Fruit fly (Drosophila melanogaster) whole organism, embryonic: ENCODE results near the gene Orco.

Experiments
- Antp ChIP-seq: fragments of 200-800 bp; sonication (Bioruptor generic); optimal IDR thresholded peaks from 3 replicates; lab custom pipeline; 2016; ENCODE audit warnings: missing biosample characterization, missing genetic modification characterization
- Awh ChIP-seq: fragments of 200-800 bp; sonication (Bioruptor generic); IDR thresholded peaks from 2 replicates; pipeline ENCODE4, ENCODE4 v1.3.6; 2022; ENCODE audit warnings: missing biosample characterization, missing genetic modification characterization
- CG10147 ChIP-seq: fragments of 200-800 bp; sonication (Bioruptor generic); optimal IDR thresholded peaks from 2 replicates; lab custom pipeline; 2019; ENCODE audit warnings: missing biosample characterization, mild to moderate bottlenecking, missing genetic modification characterization, moderate library complexity
- CG11560 ChIP-seq: fragments of 200-800 bp; sonication (Bioruptor generic); IDR thresholded peaks from 3 replicates; pipeline ENCODE4 v1.3.6; 2022; ENCODE audit warnings: missing biosample characterization, missing genetic modification characterization
- CG12236 ChIP-seq: fragments of 200-800 bp; sonication (Bioruptor generic); optimal IDR thresholded peaks from 2 replicates; lab custom pipeline; 2016; ENCODE audit warnings: missing biosample characterization, missing genetic modification characterization
- CG15514 ChIP-seq: fragments of 200-800 bp; sonication (Bioruptor generic); optimal IDR thresholded peaks from 3 replicates; lab custom pipeline; 2017; ENCODE audit warnings: missing biosample characterization, missing genetic modification characterization, mild to moderate bottlenecking, moderate library complexity, missing genetic modification reagents
- CG15696 ChIP-seq: fragments of 200-800 bp; sonication (Bioruptor generic); optimal IDR thresholded peaks from 2 replicates; lab custom pipeline; 2019; ENCODE audit warnings: missing biosample characterization, mild to moderate bottlenecking, missing genetic modification characterization, moderate library complexity
- CG1602 ChIP-seq: fragments of 200-800 bp; sonication (Bioruptor generic); optimal IDR thresholded peaks from 3 replicates; lab custom pipeline; 2016; ENCODE audit warnings: missing biosample characterization, missing genetic modification characterization
- CG1603 ChIP-seq: fragments of 200-800 bp; sonication (Bioruptor generic); optimal IDR thresholded peaks from 2 replicates; lab custom pipeline; 2019; ENCODE audit warnings: missing biosample characterization, mild to moderate bottlenecking, missing genetic modification characterization, moderate library complexity
- CG17912 ChIP-seq: fragments of 200-800 bp; sonication (Bioruptor generic); optimal IDR thresholded peaks from 2 replicates; lab custom pipeline; 2018; ENCODE audit warnings: missing biosample characterization, mild to moderate bottlenecking, missing genetic modification characterization
- CG2875 ChIP-seq: fragments of 200-800 bp; sonication (Bioruptor generic); optimal IDR thresholded peaks from 2 replicates; lab custom pipeline; 2017; ENCODE audit warnings: missing biosample characterization, mild to moderate bottlenecking, missing genetic modification characterization, missing genetic modification reagents
- CG31224 ChIP-seq: fragments of 200-800 bp; sonication (Bioruptor generic); IDR thresholded peaks from 2 replicates; pipeline ENCODE4 v1.3.6; 2022; ENCODE audit warnings: missing biosample characterization, missing genetic modification characterization
- CG32767 ChIP-seq: fragments of 200-800 bp; sonication (Bioruptor generic); IDR thresholded peaks from 2 replicates; pipeline ENCODE4 v1.3.6; 2022; ENCODE audit warnings: missing biosample characterization, missing genetic modification characterization
- CG42726 ChIP-seq: fragments of 200-800 bp; sonication (Bioruptor generic); IDR thresholded peaks from 2 replicates; pipeline ENCODE4 v1.3.6; 2022; ENCODE audit warnings: missing biosample characterization, missing genetic modification characterization; ENCODE audit not compliant: partially characterized antibody
- CG4360 ChIP-seq: fragments of 200-800 bp; sonication (Bioruptor generic); IDR thresholded peaks from 2 replicates; pipeline ENCODE4 v1.3.6; 2022; ENCODE audit warnings: missing biosample characterization, missing genetic modification characterization
- CG4424 ChIP-seq: fragments of 200-800 bp; sonication (Bioruptor generic); optimal IDR thresholded peaks from 3 replicates; lab custom pipeline; 2016; ENCODE audit warnings: missing biosample characterization, missing genetic modification characterization
- CG6683 ChIP-seq: fragments of 200-800 bp; sonication (Bioruptor generic); optimal IDR thresholded peaks from 2 replicates; lab custom pipeline; 2017; ENCODE audit warnings: missing biosample characterization, mild to moderate bottlenecking, missing genetic modification characterization, missing genetic modification reagents
- CG7372 ChIP-seq: fragments of 200-800 bp; sonication (Bioruptor generic); IDR thresholded peaks from 2 replicates; pipeline ENCODE4 v1.3.6; 2022; ENCODE audit warnings: missing biosample characterization, missing genetic modification characterization
- Dp ChIP-seq: fragments of 200-800 bp; sonication (Bioruptor generic); optimal IDR thresholded peaks from 2 replicates; lab custom pipeline; 2018; ENCODE audit warnings: missing biosample characterization, mild to moderate bottlenecking, missing genetic modification characterization, moderate library complexity
- Gug ChIP-seq: fragments of 200-800 bp; sonication (Bioruptor generic); IDR thresholded peaks from 4 replicates; pipeline ENCODE4 v1.3.6; 2022; ENCODE audit warnings: missing biosample characterization, missing genetic modification characterization
- H2.0 ChIP-seq: fragments of 200-800 bp; sonication (Bioruptor generic); IDR thresholded peaks from 2 replicates; pipeline ENCODE4 v1.3.6; 2022; ENCODE audit warnings: missing biosample characterization, missing genetic modification characterization
- Hand ChIP-seq: fragments of 200-800 bp; sonication (Bioruptor generic); optimal IDR thresholded peaks from 2 replicates; lab custom pipeline; 2017; ENCODE audit warnings: mild to moderate bottlenecking, missing biosample characterization, missing genetic modification reagents, missing genetic modification characterization
- HmgZ ChIP-seq: fragments of 200-800 bp; sonication (Bioruptor generic); optimal IDR thresholded peaks from 2 replicates; lab custom pipeline; 2018; ENCODE audit warnings: missing biosample characterization, mild to moderate bottlenecking, missing genetic modification characterization
- Kr ChIP-seq: fragments of 200-800 bp; sonication (Bioruptor generic); optimal IDR thresholded peaks from 2 replicates; lab custom pipeline; 2017; ENCODE audit warnings: missing biosample characterization, mild to moderate bottlenecking, missing genetic modification characterization
- MBD-R2 ChIP-seq: fragments of 200-800 bp; sonication (Bioruptor generic); IDR thresholded peaks from 2 replicates; pipeline ENCODE4 v1.3.6; 2022; ENCODE audit warnings: missing biosample characterization, missing genetic modification characterization
- MESR4 ChIP-seq: fragments of 200-800 bp; sonication (Bioruptor generic); optimal IDR thresholded peaks from 2 replicates; lab custom pipeline; 2018; ENCODE audit warnings: missing biosample characterization, mild to moderate bottlenecking, missing genetic modification characterization, moderate library complexity
- Med ChIP-seq: fragments of 200-800 bp; sonication (Bioruptor generic); peaks from one replicate; lab custom pipeline; 2016; ENCODE audit warnings: missing biosample characterization, missing genetic modification characterization, mild to moderate bottlenecking, inconsistent platforms, moderate library complexity
- Rx ChIP-seq: fragments of 200-800 bp; sonication (Bioruptor generic); IDR thresholded peaks from 2 replicates; pipeline ENCODE4 v1.3.6; 2022; ENCODE audit warnings: missing biosample characterization, missing genetic modification characterization
- Xrp1 ChIP-seq: fragments of 200-800 bp; sonication (Bioruptor generic); IDR thresholded peaks from 2 replicates; pipeline ENCODE4 v1.3.6; 2022; ENCODE audit warnings: missing biosample characterization, missing genetic modification characterization
- ap ChIP-seq: fragments of 200-800 bp; sonication (Bioruptor generic); IDR thresholded peaks from 2 replicates; pipeline ENCODE4 v1.3.6; 2022; ENCODE audit warnings: missing biosample characterization, missing genetic modification characterization
- bigmax ChIP-seq: fragments of 200-800 bp; sonication (Bioruptor generic); optimal IDR thresholded peaks from 2 replicates; lab custom pipeline; 2018; ENCODE audit warnings: missing biosample characterization, mild to moderate bottlenecking, missing genetic modification characterization
- cato ChIP-seq: fragments of 200-800 bp; sonication (Bioruptor generic); optimal IDR thresholded peaks from 2 replicates; lab custom pipeline; 2016; ENCODE audit warnings: missing biosample characterization, missing genetic modification characterization, borderline replicate concordance
- dm ChIP-seq: fragments of 200-800 bp; sonication (Bioruptor generic); optimal IDR thresholded peaks from 3 replicates; lab custom pipeline; 2016; ENCODE audit warnings: missing biosample characterization, missing genetic modification characterization
- ewg ChIP-seq: fragments of 200-800 bp; sonication (Bioruptor generic); optimal IDR thresholded peaks from 3 replicates; lab custom pipeline; 2017; ENCODE audit warnings: mild to moderate bottlenecking, missing biosample characterization, missing genetic modification reagents, missing genetic modification characterization
- gsb ChIP-seq: fragments of 200-800 bp; sonication (Bioruptor generic); IDR thresholded peaks from 2 replicates; pipeline ENCODE4 v1.3.6; 2022; ENCODE audit warnings: missing biosample characterization, missing genetic modification characterization
- ham ChIP-seq: fragments of 200-800 bp; sonication (Bioruptor generic); IDR thresholded peaks from 2 replicates; pipeline ENCODE4 v1.3.6; 2022; ENCODE audit warnings: missing biosample characterization, missing genetic modification characterization
- inv ChIP-seq: fragments of 200-800 bp; sonication (Bioruptor generic); IDR thresholded peaks from 2 replicates; pipeline ENCODE4 v1.3.6; 2022; ENCODE audit warnings: missing biosample characterization, missing genetic modification characterization; ENCODE audit not compliant: partially characterized antibody
- lab ChIP-seq: fragments of 200-800 bp; sonication (Bioruptor generic); optimal IDR thresholded peaks from 3 replicates; lab custom pipeline; 2017; ENCODE audit warnings: missing biosample characterization, missing genetic modification characterization, mild to moderate bottlenecking, moderate library complexity, missing genetic modification reagents
- nom ChIP-seq: fragments of 200-800 bp; sonication (Bioruptor generic); optimal IDR thresholded peaks from 2 replicates; lab custom pipeline; 2017; ENCODE audit warnings: missing biosample characterization, missing genetic modification characterization, mild to moderate bottlenecking, moderate library complexity, missing genetic modification reagents
- onecut ChIP-seq: fragments of 200-800 bp; sonication (Bioruptor generic); IDR thresholded peaks from 2 replicates; pipeline ENCODE4 v1.3.6; 2022; ENCODE audit warnings: missing biosample characterization, missing genetic modification characterization
- pho ChIP-seq: fragments of 200-800 bp; sonication (Bioruptor generic); optimal IDR thresholded peaks from 2 replicates; lab custom pipeline; 2016; ENCODE audit warnings: missing biosample characterization, missing genetic modification characterization
- pum ChIP-seq: fragments of 200-800 bp; sonication (Bioruptor generic); optimal IDR thresholded peaks from 2 replicates; lab custom pipeline; 2016; ENCODE audit warnings: missing biosample characterization, missing genetic modification characterization
- pzg ChIP-seq: fragments of 200-800 bp; sonication (Bioruptor generic); optimal IDR thresholded peaks from 3 replicates; lab custom pipeline; 2018; ENCODE audit warnings: missing biosample characterization, mild to moderate bottlenecking, missing genetic modification characterization, moderate library complexity
- scrt ChIP-seq: fragments of 200-800 bp; sonication (Bioruptor generic); optimal IDR thresholded peaks from 2 replicates; lab custom pipeline; 2018; ENCODE audit warnings: missing biosample characterization, mild to moderate bottlenecking, missing genetic modification characterization, moderate library complexity
- slp2 ChIP-seq: fragments of 200-800 bp; sonication (Bioruptor generic); optimal IDR thresholded peaks from 2 replicates; lab custom pipeline; 2016; ENCODE audit warnings: missing biosample characterization, missing genetic modification characterization
- sqz ChIP-seq: fragments of 200-800 bp; sonication (Bioruptor generic); optimal IDR thresholded peaks from 3 replicates; lab custom pipeline; 2018; ENCODE audit warnings: missing biosample characterization, mild to moderate bottlenecking, missing genetic modification characterization
- wdn ChIP-seq: fragments of 200-800 bp; sonication (Bioruptor generic); IDR thresholded peaks from 2 replicates; pipeline ENCODE4 v1.3.6; 2022; ENCODE audit warnings: missing biosample characterization, missing genetic modification characterization
- wek ChIP-seq: fragments of 200-800 bp; sonication (Bioruptor generic); optimal IDR thresholded peaks from 3 replicates; lab custom pipeline; 2018; ENCODE audit warnings: missing biosample characterization, mild to moderate bottlenecking, missing genetic modification characterization, moderate library complexity
- zen2 ChIP-seq: fragments of 200-800 bp; sonication (Bioruptor generic); IDR thresholded peaks from 3 replicates; pipeline ENCODE4 v1.3.6; 2022; ENCODE audit warnings: missing biosample characterization, missing genetic modification characterization; ENCODE audit not compliant: partially characterized antibody

Orco gene

dm6 chr3R:5385761-5386160 is 26.4 kb downstream of the Orco start:
- TF ChIP-seq H2.0 (GFP tag; lab: Robert Waterston, UW) = no peak
- TF ChIP-seq zen2 (GFP tag; lab: Robert Waterston, UW) = 0 out of 3 replicates have a peak, but pooled peaks have one; percentile 15
- 0 out of 2 replicates have a peak, but pooled peaks have one; percentile 10 for TF ChIP-seq Rx (GFP tag; lab: Robert Waterston, UW)
- no peak for TF ChIP-seq sqz (GFP tag; lab: Kevin White, UChicago)
- TF ChIP-seq inv (GFP tag; lab: Robert Waterston, UW) = no peak
- TF ChIP-seq nom (GFP tag; lab: Kevin White, UChicago) = peak; percentile 8

dm6 chr3R:5376612-5377011 is 35.6 kb downstream of the Orco start, which contains the start of gene 7B2:
Gene 7B2 (plus strand): TSS chr3R:5376780.
- peak; percentile 13; the same call in 1 of the 2 replicates for TF ChIP-seq MBD-R2 (GFP tag; lab: Robert Waterston, UW)
- no peak for TF ChIP-seq CG1602
- peak; percentile 23 for TF ChIP-seq Med
- TF ChIP-seq ewg = peak; percentile 89
- peak; percentile 16 for TF ChIP-seq MESR4 (GFP tag; lab: Kevin White, UChicago)
- peak; percentile 2 for TF ChIP-seq Dp (GFP tag; lab: Kevin White, UChicago)
- peak; percentile 16; the same call in 1 of the 2 replicates for TF ChIP-seq CG32767 (GFP tag; lab: Robert Waterston, UW)
- TF ChIP-seq pum = no peak
- TF ChIP-seq CG15514 = peak; percentile 8
- peak; percentile 98 for TF ChIP-seq scrt (GFP tag; lab: Kevin White, UChicago)
- TF ChIP-seq pzg = peak; percentile 17
- peak; percentile 97 for TF ChIP-seq onecut (GFP tag; lab: Robert Waterston, UW)
- no peak for TF ChIP-seq CG7372 (GFP tag; lab: Robert Waterston, UW)
- no peak for TF ChIP-seq lab (GFP tag; lab: Kevin White, UChicago)

- TF ChIP-seq Kr (GFP tag; lab: Kevin White, UChicago) = no peak
- TF ChIP-seq CG31224 = no peak
- TF ChIP-seq ham (GFP tag; lab: Robert Waterston, UW) = no peak
- TF ChIP-seq CG17912 (GFP tag; lab: Kevin White, UChicago) = no peak
- TF ChIP-seq cato (GFP tag; lab: Kevin White, UChicago) = no peak
- no peak for TF ChIP-seq Antp (GFP tag; lab: Kevin White, UChicago)
- no peak for TF ChIP-seq slp2 (GFP tag; lab: Kevin White, UChicago)
- TF ChIP-seq bigmax (GFP tag; lab: Kevin White, UChicago) = no peak
- no peak for TF ChIP-seq CG42726 (GFP tag; lab: Robert Waterston, UW)
- no peak for TF ChIP-seq Hand (GFP tag; lab: Kevin White, UChicago)
- TF ChIP-seq wdn = no peak
- no peak for TF ChIP-seq CG15696
- no peak for TF ChIP-seq wek (GFP tag; lab: Kevin White, UChicago)
- TF ChIP-seq dm (GFP tag; lab: Kevin White, UChicago) = no peak
- TF ChIP-seq pho = no peak
- no peak for TF ChIP-seq gsb (GFP tag; lab: Robert Waterston, UW)
- no peak for TF ChIP-seq CG2875 (GFP tag; lab: Kevin White, UChicago)
- TF ChIP-seq CG4424 (GFP tag; lab: Kevin White, UChicago) = no peak
- TF ChIP-seq CG10147 (GFP tag; lab: Kevin White, UChicago) = no peak
- no peak for TF ChIP-seq CG12236 (GFP tag; lab: Kevin White, UChicago)
- no peak for TF ChIP-seq CG4360 (GFP tag; lab: Robert Waterston, UW)
- TF ChIP-seq CG11560 (tag; lab: Robert Waterston, UW) = peak; percentile 55; the same call in 1 of the 3 replicates
- no peak for TF ChIP-seq Xrp1
- TF ChIP-seq CG1603 (tag; lab: Kevin White, UChicago) = no peak
- TF ChIP-seq CG6683 = no peak
- TF ChIP-seq ap (GFP tag; lab: Robert Waterston, UW) = no peak
- TF ChIP-seq HmgZ (tag; lab: Kevin White, UChicago) = peak; percentile 15
- TF ChIP-seq Gug = no peak
- 0 out of 2 replicates have a peak, but pooled peaks have one; percentile 7 for TF ChIP-seq Awh (GFP tag; lab: Robert Waterston, UW)
Measured at dm6 chr3R:5374720-5375119, 37.5 kb downstream of the Orco start, which contains the start of the genes hd and CG14667. Gene hd (minus strand): TSS chr3R:5374962. Gene CG14667 (plus strand): TSS chr3R:5375022.
